Worm (Caenorhabditis elegans) whole organism, L4/young adult: ENCODE results near the gene mec-12.

Experiments
- W03F9.2 ChIP-seq: fragments of 150-350 bp; optimal IDR thresholded peaks from 2 replicates; lab custom pipeline; 2014; ENCODE audit warnings: missing biosample characterization, missing genetic modification characterization
- dao-5 ChIP-seq: sonication (generic microtip); optimal IDR thresholded peaks from 2 replicates; lab custom pipeline; 2016; ENCODE audit warnings: missing genotype, missing genetic modification characterization, moderate library complexity, missing compliant biosample characterization
- him-1 ChIP-seq: sonication (generic microtip); optimal IDR thresholded peaks from 2 replicates; lab custom pipeline; 2016; ENCODE audit warnings: missing genotype, missing genetic modification reagents, missing genetic modification characterization, missing compliant biosample characterization

ce11 chrIII:3161600-3161999, 22.6 kb upstream of the mec-12 start:
- TF ChIP-seq him-1 (tag; lab: Kevin White, UChicago) (no peak), W03F9.2 (tag; lab: Kevin White, UChicago) (no peak), dao-5 (tag; lab: Kevin White, UChicago) (no peak)
